Worm (Caenorhabditis elegans): Measurements from ENCODE around the gene C16D2.3.

DNA sequence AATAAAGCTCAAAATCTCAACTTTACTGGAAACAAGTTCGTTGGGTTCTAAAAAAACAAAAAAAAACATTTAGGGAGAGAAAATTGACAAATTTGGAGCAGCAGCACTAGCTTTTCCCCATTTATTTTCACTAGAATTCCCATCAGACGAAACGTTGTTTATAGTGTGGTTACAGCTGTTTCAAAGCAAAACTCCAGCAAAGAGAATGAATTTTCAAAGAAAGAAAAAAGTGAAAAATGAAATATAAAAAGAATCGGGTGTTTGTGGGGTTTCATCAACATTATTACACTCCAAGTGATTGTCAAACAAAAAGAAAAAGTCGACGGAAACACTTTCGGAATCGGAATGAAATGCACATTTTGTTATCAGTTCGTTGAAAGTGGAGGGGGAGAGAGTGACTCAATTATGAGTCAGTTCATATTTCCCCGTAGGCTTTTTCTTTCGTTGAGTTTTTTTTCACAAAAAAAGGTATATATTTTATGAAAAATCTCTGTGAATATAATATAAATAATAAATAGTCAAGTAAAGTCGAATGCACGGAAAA, 43.6 kb upstream of the C16D2.3 start:
- no peak for TF ChIP-seq elt-3 (tag; optimal IDR thresholded peaks at IDR 0.05)
- TF ChIP-seq pha-4 (tag; optimal IDR thresholded peaks at IDR 0.05): no peak
- no peak for TF ChIP-seq mep-1 (tag; optimal IDR thresholded peaks at IDR 0.05)
- TF ChIP-seq mab-5 (tag; optimal IDR thresholded peaks at IDR 0.05): no peak
- TF ChIP-seq ces-1 (GFP tag; optimal IDR thresholded peaks at IDR 0.05): no peak
- TF ChIP-seq snpc-4 (tag; optimal IDR thresholded peaks at IDR 0.05): no peak

Data from whole organism, mixed stage, embryonic.